Fruit fly (Drosophila melanogaster) whole organism, embryonic: Measurements from ENCODE around the gene IRSp53.

Experiments
- Asciz ChIP-seq: fragments of 200-800 bp; sonication (Bioruptor generic); optimal IDR thresholded peaks from 2 replicates; lab custom pipeline; 2017; ENCODE audit warnings: missing biosample characterization, mild to moderate bottlenecking, missing genetic modification characterization, missing genetic modification reagents
- Awh ChIP-seq: fragments of 200-800 bp; sonication (Bioruptor generic); IDR thresholded peaks from 2 replicates; pipeline ENCODE4, ENCODE4 v1.3.6; 2022; ENCODE audit warnings: missing biosample characterization, missing genetic modification characterization
- Blimp-1 ChIP-seq: fragments of 200-800 bp; sonication (Bioruptor generic); optimal IDR thresholded peaks from 3 replicates; lab custom pipeline; 2018; ENCODE audit warnings: missing biosample characterization, missing genetic modification characterization, mild to moderate bottlenecking, moderate library complexity, missing genetic modification reagents
- CG10565 ChIP-seq: fragments of 200-800 bp; sonication (Bioruptor generic); optimal IDR thresholded peaks from 3 replicates; lab custom pipeline; 2016; ENCODE audit warnings: missing biosample characterization, mild to moderate bottlenecking, missing genetic modification characterization
- CG11723 ChIP-seq: fragments of 200-800 bp; sonication (Bioruptor generic); optimal IDR thresholded peaks from 2 replicates; lab custom pipeline; 2017; ENCODE audit warnings: missing biosample characterization, mild to moderate bottlenecking, missing genetic modification characterization
- CG13894 ChIP-seq: fragments of 200-800 bp; sonication (Bioruptor generic); optimal IDR thresholded peaks from 3 replicates; lab custom pipeline; 2018; ENCODE audit warnings: missing biosample characterization, mild to moderate bottlenecking, missing genetic modification characterization, moderate library complexity
- CG15479 ChIP-seq: fragments of 200-800 bp; sonication (Bioruptor generic); optimal IDR thresholded peaks from 3 replicates; lab custom pipeline; 2019; ENCODE audit warnings: missing biosample characterization, mild to moderate bottlenecking, missing genetic modification characterization, moderate library complexity
- CG17802 ChIP-seq: fragments of 200-800 bp; sonication (Bioruptor generic); optimal IDR thresholded peaks from 2 replicates; lab custom pipeline; 2018; ENCODE audit warnings: missing biosample characterization, mild to moderate bottlenecking, missing genetic modification characterization, moderate library complexity
- CG30020 ChIP-seq: fragments of 200-800 bp; optimal IDR thresholded peaks from 2 replicates; lab custom pipeline; 2019; ENCODE audit warnings: missing biosample characterization, mild to moderate bottlenecking, missing genetic modification characterization, moderate library complexity
- CG30431 ChIP-seq: fragments of 200-800 bp; sonication (Bioruptor generic); optimal IDR thresholded peaks from 2 replicates; lab custom pipeline; 2017; ENCODE audit warnings: missing biosample characterization, missing genetic modification characterization
- CG31365 ChIP-seq: fragments of 200-800 bp; sonication (Bioruptor generic); optimal IDR thresholded peaks from 2 replicates; lab custom pipeline; 2018; ENCODE audit warnings: missing biosample characterization, mild to moderate bottlenecking, missing genetic modification characterization
- CG4360 ChIP-seq: fragments of 200-800 bp; sonication (Bioruptor generic); IDR thresholded peaks from 2 replicates; pipeline ENCODE4 v1.3.6; 2022; ENCODE audit warnings: missing biosample characterization, missing genetic modification characterization
- CG9215 ChIP-seq: fragments of 200-800 bp; sonication (Bioruptor generic); IDR thresholded peaks from 2 replicates; pipeline ENCODE4 v1.3.6; 2022; ENCODE audit warnings: missing biosample characterization, missing genetic modification characterization
- CG9797 ChIP-seq: fragments of 200-800 bp; sonication (Bioruptor generic); optimal IDR thresholded peaks from 3 replicates; lab custom pipeline; 2018; ENCODE audit warnings: missing biosample characterization, mild to moderate bottlenecking, missing genetic modification characterization
- Dek ChIP-seq: fragments of 200-800 bp; sonication (Bioruptor generic); optimal IDR thresholded peaks from 3 replicates; lab custom pipeline; 2019; ENCODE audit warnings: missing biosample characterization, mild to moderate bottlenecking, missing genetic modification characterization, moderate library complexity
- Dfd ChIP-seq, 2 experiments: fragments of >200 bp; optimal IDR thresholded peaks; 2 replicates each; lab custom pipeline; 2017; ENCODE audit warnings: missing biosample characterization in 2 of 2, missing genetic modification characterization in 2 of 2
- Dp ChIP-seq: fragments of 200-800 bp; sonication (Bioruptor generic); optimal IDR thresholded peaks from 2 replicates; lab custom pipeline; 2018; ENCODE audit warnings: missing biosample characterization, mild to moderate bottlenecking, missing genetic modification characterization, moderate library complexity
- Drgx ChIP-seq: fragments of 200-800 bp; sonication (Bioruptor generic); IDR thresholded peaks from 2 replicates; pipeline ENCODE4 v1.3.6; 2022; ENCODE audit warnings: missing biosample characterization, missing genetic modification characterization
- Ets65A ChIP-seq: fragments of 200-800 bp; sonication (Bioruptor generic); peaks from one replicate; lab custom pipeline; 2016; ENCODE audit warnings: missing biosample characterization, missing genetic modification characterization
- Fer1 ChIP-seq: fragments of 200-800 bp; sonication (Bioruptor generic); optimal IDR thresholded peaks from 2 replicates; lab custom pipeline; 2017; ENCODE audit warnings: missing biosample characterization, mild to moderate bottlenecking, missing genetic modification characterization
- H15 ChIP-seq: fragments of 200-800 bp; sonication (Bioruptor generic); IDR thresholded peaks from 3 replicates; pipeline ENCODE4 v1.3.6; 2022; ENCODE audit warnings: missing biosample characterization, missing genetic modification characterization
- Hr39 ChIP-seq: fragments of >200 bp; optimal IDR thresholded peaks from 2 replicates; lab custom pipeline; 2017
- Six4 ChIP-seq: fragments of 200-800 bp; sonication (Bioruptor generic); optimal IDR thresholded peaks from 2 replicates; lab custom pipeline; 2016; ENCODE audit warnings: missing biosample characterization, missing genetic modification characterization
- YL-1 ChIP-seq: fragments of 200-800 bp; sonication (Bioruptor generic); optimal IDR thresholded peaks from 3 replicates; lab custom pipeline; 2017; ENCODE audit warnings: missing biosample characterization, mild to moderate bottlenecking, missing genetic modification characterization
- bigmax ChIP-seq: fragments of 200-800 bp; sonication (Bioruptor generic); optimal IDR thresholded peaks from 2 replicates; lab custom pipeline; 2018; ENCODE audit warnings: missing biosample characterization, mild to moderate bottlenecking, missing genetic modification characterization
- cg ChIP-seq: fragments of 200-800 bp; sonication (Bioruptor generic); optimal IDR thresholded peaks from 3 replicates; lab custom pipeline; 2019; ENCODE audit warnings: missing biosample characterization, mild to moderate bottlenecking, missing genetic modification characterization, moderate library complexity
- chinmo ChIP-seq: fragments of 200-800 bp; sonication (Bioruptor generic); IDR thresholded peaks from 4 replicates; pipeline ENCODE4 v1.3.6; 2022; ENCODE audit warnings: missing biosample characterization, missing genetic modification characterization; ENCODE audit not compliant: partially characterized antibody
- ci ChIP-seq: fragments of 200-800 bp; sonication (Bioruptor generic); IDR thresholded peaks from 3 replicates; pipeline ENCODE4 v1.3.6; 2022; ENCODE audit warnings: missing biosample characterization, missing genetic modification characterization
- crol ChIP-seq: fragments of 200-800 bp; sonication (Bioruptor generic); IDR thresholded peaks from 2 replicates; pipeline ENCODE4 v1.3.6; 2022; ENCODE audit warnings: missing biosample characterization, missing genetic modification characterization
- dmrt99B ChIP-seq: fragments of 200-800 bp; sonication (Bioruptor generic); optimal IDR thresholded peaks from 2 replicates; lab custom pipeline; 2018; ENCODE audit warnings: missing biosample characterization, mild to moderate bottlenecking, missing genetic modification characterization, moderate library complexity
- dpn ChIP-seq, 2 experiments: fragments of 200-800 bp; sonication (Bioruptor generic); optimal IDR thresholded peaks; 3 replicates each; lab custom pipeline; 2016; ENCODE audit warnings: missing biosample characterization in 2 of 2, missing genetic modification characterization in 2 of 2
- emc ChIP-seq: fragments of 200-800 bp; sonication (Bioruptor generic); optimal IDR thresholded peaks from 2 replicates; lab custom pipeline; 2016; ENCODE audit warnings: missing biosample characterization, missing genetic modification characterization
- fd102C ChIP-seq: fragments of 200-800 bp; sonication (Bioruptor generic); optimal IDR thresholded peaks from 2 replicates; lab custom pipeline; 2018; ENCODE audit warnings: missing biosample characterization, mild to moderate bottlenecking, missing genetic modification characterization, moderate library complexity
- gem ChIP-seq: fragments of 200-800 bp; sonication (Bioruptor generic); optimal IDR thresholded peaks from 2 replicates; lab custom pipeline; 2019; ENCODE audit warnings: missing biosample characterization, mild to moderate bottlenecking, missing genetic modification characterization, moderate library complexity
- grau ChIP-seq: fragments of 200-800 bp; optimal IDR thresholded peaks from 3 replicates; lab custom pipeline; 2019; ENCODE audit warnings: missing biosample characterization, mild to moderate bottlenecking, missing genetic modification characterization, moderate library complexity
- gro ChIP-seq: fragments of 200-800 bp; sonication (Bioruptor generic); optimal IDR thresholded peaks from 2 replicates; lab custom pipeline; 2016; ENCODE audit warnings: missing biosample characterization, missing genetic modification characterization
- h ChIP-seq: fragments of >200 bp; optimal IDR thresholded peaks from 2 replicates; lab custom pipeline; 2017
- her ChIP-seq: fragments of 200-800 bp; sonication (Bioruptor generic); optimal IDR thresholded peaks from 2 replicates; lab custom pipeline; 2016; ENCODE audit warnings: missing biosample characterization, missing genetic modification characterization
- jing ChIP-seq: fragments of 200-800 bp; sonication (Bioruptor generic); optimal IDR thresholded peaks from 2 replicates; lab custom pipeline; 2018; ENCODE audit warnings: missing biosample characterization, mild to moderate bottlenecking, missing genetic modification characterization
- kay ChIP-seq: fragments of 200-800 bp; sonication (Bioruptor generic); optimal IDR thresholded peaks from 2 replicates; lab custom pipeline; 2016; ENCODE audit warnings: missing biosample characterization, missing genetic modification characterization
- lola ChIP-seq, 3 experiments: fragments of >200 bp in 2 of 3; fragments of 200-800 bp in 1 of 3; sonication (Bioruptor generic) in 1 of 3; optimal IDR thresholded peaks; 2 replicates each; lab custom pipeline; 2017 to 2019; ENCODE audit warnings: missing biosample characterization in 3 of 3, missing genetic modification characterization in 3 of 3, mild to moderate bottlenecking in 1 of 3, moderate library complexity in 1 of 3
- maf-S ChIP-seq: fragments of 200-800 bp; sonication (Bioruptor generic); optimal IDR thresholded peaks from 2 replicates; lab custom pipeline; 2016; ENCODE audit warnings: missing biosample characterization, missing genetic modification characterization
- sens ChIP-seq: fragments of 200-800 bp; sonication (Bioruptor generic); peaks from one replicate; lab custom pipeline; 2016; ENCODE audit warnings: missing biosample characterization, missing genetic modification characterization
- sna ChIP-seq: fragments of 200-800 bp; sonication (Bioruptor generic); IDR thresholded peaks from 2 replicates; pipeline ENCODE4 v1.3.6; 2022; ENCODE audit warnings: missing biosample characterization, missing genetic modification characterization; ENCODE audit not compliant: partially characterized antibody
- sqz ChIP-seq: fragments of 200-800 bp; sonication (Bioruptor generic); optimal IDR thresholded peaks from 3 replicates; lab custom pipeline; 2018; ENCODE audit warnings: missing biosample characterization, mild to moderate bottlenecking, missing genetic modification characterization
- trem ChIP-seq: fragments of 200-800 bp; optimal IDR thresholded peaks from 3 replicates; lab custom pipeline; 2019; ENCODE audit warnings: missing biosample characterization, mild to moderate bottlenecking, missing genetic modification characterization, moderate library complexity
- ttk ChIP-seq: fragments of 200-800 bp; sonication (Bioruptor generic); IDR thresholded peaks from 2 replicates; pipeline ENCODE4 v2.1.2; 2022; ENCODE audit warnings: missing biosample characterization, missing genetic modification characterization

IRSp53 gene

dm6 chr3L:11113198-11114197 is 22.4 kb upstream of the IRSp53 start, which contains the start of gene Sod1 (continued):
- TF ChIP-seq CG30020 (peak; percentile 10), lola (GFP tag; optimal IDR thresholded peaks at IDR 0.05; lab: Kevin White, UChicago) (no peak), Dp (peak; percentile 73), crol (GFP tag; lab: Robert Waterston, UW) (peak; percentile 93), Drgx (GFP tag; lab: Robert Waterston, UW) (0 out of 2 replicates have a peak, but pooled peaks have one; percentile 19), YL-1 (GFP tag; lab: Kevin White, UChicago) (peak; percentile 73), CG9797 (GFP tag; lab: Kevin White, UChicago) (peak; percentile 61), sens (GFP tag; lab: Kevin White, UChicago) (peak; percentile 69), cg (GFP tag; lab: Kevin White, UChicago) (peak; percentile 30), CG17802 (peak; percentile 89), Fer1 (GFP tag; lab: Kevin White, UChicago) (peak; percentile 1), h (lab: Kevin White, UChicago) (no peak)

- no peak for TF ChIP-seq gem (tag; lab: Kevin White, UChicago)
- TF ChIP-seq dmrt99B, result no peak
- TF ChIP-seq trem (tag; lab: Kevin White, UChicago), result no peak
- TF ChIP-seq CG4360, result peak; percentile 98
- no peak for TF ChIP-seq CG10565 (GFP tag; lab: Kevin White, UChicago)
- TF ChIP-seq Dfd (GFP tag; optimal IDR thresholded peaks at IDR 0.05; lab: Kevin White, UChicago), result peak in 1 of 2 experiments; percentile 14
- peak; percentile 39; the same call in 1 of the 3 replicates for TF ChIP-seq ci
- TF ChIP-seq Drgx (GFP tag; lab: Robert Waterston, UW), result no peak
- TF ChIP-seq sna (GFP tag; lab: Robert Waterston, UW), result 0 out of 2 replicates have a peak, but pooled peaks have one; percentile 12
- TF ChIP-seq CG31365 (tag; lab: Kevin White, UChicago), result no peak
- TF ChIP-seq H15 (GFP tag; lab: Robert Waterston, UW), result no peak
- TF ChIP-seq emc (GFP tag; lab: Kevin White, UChicago), result no peak
- TF ChIP-seq CG15479 (GFP tag; lab: Kevin White, UChicago), result no peak
- no peak for TF ChIP-seq gro (GFP tag; lab: Kevin White, UChicago)
- TF ChIP-seq CG30431 (GFP tag; lab: Kevin White, UChicago), result no peak
- TF ChIP-seq Awh, result 0 out of 2 replicates have a peak, but pooled peaks have one; percentile 21
- TF ChIP-seq Blimp-1 (GFP tag; lab: Kevin White, UChicago), result no peak
- TF ChIP-seq Six4 (GFP tag; lab: Kevin White, UChicago), result no peak
- no peak for TF ChIP-seq jing (GFP tag; lab: Kevin White, UChicago)
- TF ChIP-seq maf-S (GFP tag; lab: Kevin White, UChicago), result no peak
- TF ChIP-seq her, result no peak
- 0 out of 4 replicates have a peak, but pooled peaks have one; percentile 14 for TF ChIP-seq chinmo (GFP tag; lab: Robert Waterston, UW)
- no peak for TF ChIP-seq grau (tag; lab: Kevin White, UChicago)
- no peak for TF ChIP-seq bigmax (GFP tag; lab: Kevin White, UChicago)
- TF ChIP-seq sqz (GFP tag; lab: Kevin White, UChicago), result no peak
- TF ChIP-seq dpn (GFP tag; optimal IDR thresholded peaks at IDR 0.05; lab: Kevin White, UChicago), result no peak
- no peak for TF ChIP-seq kay (GFP tag; lab: Kevin White, UChicago)
- TF ChIP-seq CG9215 (GFP tag; lab: Robert Waterston, UW), result no peak
- no peak for TF ChIP-seq CG13894 (tag; lab: Kevin White, UChicago)
- TF ChIP-seq ttk (GFP tag; lab: Robert Waterston, UW), result no peak
- no peak for TF ChIP-seq Asciz (GFP tag; lab: Kevin White, UChicago)
- no peak for TF ChIP-seq Dek (tag; lab: Kevin White, UChicago)
- TF ChIP-seq Hr39 (lab: Kevin White, UChicago), result no peak
- TF ChIP-seq fd102C (GFP tag; lab: Kevin White, UChicago), result no peak
- peak; percentile 27 for TF ChIP-seq Ets65A (GFP tag; lab: Kevin White, UChicago)
- no peak for TF ChIP-seq CG11723
Measured at dm6 chr3L:11117733-11118132, 18.1 kb upstream of the IRSp53 start.
